Fruit fly (Drosophila melanogaster) whole organism, prepupa: ENCODE data around the gene Pus1.

Experiments
- Blimp-1 ChIP-seq: fragments of 200-800 bp; sonication (Bioruptor generic); optimal IDR thresholded peaks from 3 replicates; lab custom pipeline; 2017; ENCODE audit warnings: missing biosample characterization, missing genetic modification characterization, mild to moderate bottlenecking, moderate library complexity, missing genetic modification reagents
- CG10631 ChIP-seq: fragments of 200-800 bp; sonication (Bioruptor generic); optimal IDR thresholded peaks from 2 replicates; lab custom pipeline; 2016; ENCODE audit warnings: missing biosample characterization, missing genetic modification characterization
- CG10669 ChIP-seq: fragments of 200-800 bp; sonication (Bioruptor generic); optimal IDR thresholded peaks from 3 replicates; lab custom pipeline; 2018; ENCODE audit warnings: missing biosample characterization, mild to moderate bottlenecking, missing genetic modification characterization, moderate library complexity
- CG11762 ChIP-seq: fragments of 200-800 bp; sonication (Bioruptor generic); optimal IDR thresholded peaks from 3 replicates; lab custom pipeline; 2016; ENCODE audit warnings: missing biosample characterization, missing genetic modification characterization; ENCODE audit not compliant: insufficient read depth
- CG11902 ChIP-seq: fragments of 200-800 bp; sonication (Bioruptor generic); optimal IDR thresholded peaks from 3 replicates; lab custom pipeline; 2016; ENCODE audit warnings: missing biosample characterization, missing genetic modification characterization
- CG15336 ChIP-seq: fragments of 200-800 bp; sonication (Bioruptor generic); IDR thresholded peaks from 2 replicates; pipeline ENCODE4 v1.3.6; 2022; ENCODE audit warnings: missing biosample characterization, missing genetic modification characterization
- CG3032 ChIP-seq: fragments of 200-800 bp; optimal IDR thresholded peaks from 2 replicates; lab custom pipeline; 2019; ENCODE audit warnings: missing biosample characterization, mild to moderate bottlenecking, missing genetic modification characterization, moderate library complexity
- CG31627 ChIP-seq: fragments of 200-800 bp; sonication (Bioruptor generic); optimal IDR thresholded peaks from 3 replicates; lab custom pipeline; 2016; ENCODE audit warnings: missing biosample characterization, missing genetic modification characterization
- CG34406 ChIP-seq: fragments of 200-800 bp; sonication (Bioruptor generic); optimal IDR thresholded peaks from 3 replicates; lab custom pipeline; 2016; ENCODE audit warnings: missing biosample characterization, missing genetic modification characterization
- CG3919 ChIP-seq: fragments of 200-800 bp; sonication (Bioruptor generic); optimal IDR thresholded peaks from 3 replicates; lab custom pipeline; 2016; ENCODE audit warnings: missing biosample characterization, missing genetic modification characterization
- CG4318 ChIP-seq: fragments of 200-800 bp; sonication (Bioruptor generic); optimal IDR thresholded peaks from 3 replicates; lab custom pipeline; 2017; ENCODE audit warnings: missing biosample characterization, mild to moderate bottlenecking, missing genetic modification characterization
- CG6163 ChIP-seq: fragments of 200-800 bp; sonication (Bioruptor generic); IDR thresholded peaks from 3 replicates; pipeline ENCODE4 v1.3.6; 2022; ENCODE audit warnings: missing biosample characterization, missing genetic modification characterization
- CG6276 ChIP-seq: fragments of 200-800 bp; sonication (Bioruptor generic); optimal IDR thresholded peaks from 2 replicates; lab custom pipeline; 2017; ENCODE audit warnings: missing biosample characterization, mild to moderate bottlenecking, missing genetic modification characterization
- CG6854 ChIP-seq: fragments of 200-800 bp; sonication (Bioruptor generic); optimal IDR thresholded peaks from 2 replicates; lab custom pipeline; 2017; ENCODE audit warnings: missing biosample characterization, mild to moderate bottlenecking, missing genetic modification characterization
- CG7368 ChIP-seq: fragments of 200-800 bp; sonication (Bioruptor generic); optimal IDR thresholded peaks from 3 replicates; lab custom pipeline; 2016; ENCODE audit warnings: missing biosample characterization, missing genetic modification characterization
- CG8119 ChIP-seq: fragments of 200-800 bp; sonication (Bioruptor generic); IDR thresholded peaks from 3 replicates; pipeline ENCODE4 v1.3.6; 2022; ENCODE audit warnings: missing biosample characterization, missing genetic modification characterization
- CG8319 ChIP-seq: fragments of 200-800 bp; sonication (Bioruptor generic); optimal IDR thresholded peaks from 3 replicates; lab custom pipeline; 2016; ENCODE audit warnings: missing biosample characterization, missing genetic modification characterization
- Eip75B ChIP-seq: fragments of 200-800 bp; sonication (Bioruptor generic); optimal IDR thresholded peaks from 3 replicates; lab custom pipeline; 2016; ENCODE audit warnings: missing biosample characterization, missing genetic modification characterization
- Eip78C ChIP-seq: fragments of 200-800 bp; sonication (Bioruptor generic); peaks from one replicate; lab custom pipeline; 2016; ENCODE audit warnings: missing biosample characterization, missing genetic modification characterization
- Eip93F ChIP-seq: fragments of 200-800 bp; sonication (Bioruptor generic); optimal IDR thresholded peaks from 2 replicates; lab custom pipeline; 2016; ENCODE audit warnings: missing biosample characterization, mild to moderate bottlenecking, missing genetic modification characterization
- Ets21C ChIP-seq: fragments of 200-800 bp; sonication (Bioruptor generic); optimal IDR thresholded peaks from 3 replicates; lab custom pipeline; 2016; ENCODE audit warnings: missing biosample characterization, missing genetic modification characterization
- Gug ChIP-seq: fragments of 200-800 bp; sonication (Bioruptor generic); IDR thresholded peaks from 2 replicates; pipeline ENCODE4 v1.3.6; 2022; ENCODE audit warnings: missing biosample characterization, missing genetic modification characterization
- Hr38 ChIP-seq: sonication (Bioruptor generic); optimal IDR thresholded peaks from 2 replicates; lab custom pipeline; 2016; ENCODE audit warnings: missing biosample characterization, missing genetic modification characterization
- Hr4 ChIP-seq: fragments of 200-800 bp; sonication (Bioruptor generic); optimal IDR thresholded peaks from 3 replicates; lab custom pipeline; 2016; ENCODE audit warnings: missing biosample characterization, missing genetic modification characterization
- Lpt ChIP-seq: fragments of 200-800 bp; sonication (Bioruptor generic); optimal IDR thresholded peaks from 3 replicates; lab custom pipeline; 2016; ENCODE audit warnings: missing biosample characterization, missing genetic modification characterization
- Met ChIP-seq: fragments of 200-800 bp; sonication (Bioruptor generic); optimal IDR thresholded peaks from 3 replicates; lab custom pipeline; 2016; ENCODE audit warnings: missing biosample characterization, missing genetic modification characterization
- OdsH ChIP-seq: fragments of 200-800 bp; sonication (Bioruptor generic); optimal IDR thresholded peaks from 3 replicates; lab custom pipeline; 2016; ENCODE audit warnings: missing biosample characterization, missing genetic modification characterization
- Sox102F ChIP-seq: fragments of 200-800 bp; sonication (Bioruptor generic); optimal IDR thresholded peaks from 2 replicates; lab custom pipeline; 2016; ENCODE audit warnings: missing biosample characterization, mild to moderate bottlenecking, missing genetic modification characterization
- Sox14 ChIP-seq: fragments of 200-800 bp; sonication (Bioruptor generic); optimal IDR thresholded peaks from 3 replicates; lab custom pipeline; 2016; ENCODE audit warnings: missing biosample characterization, missing genetic modification characterization
- achi ChIP-seq: fragments of 200-800 bp; sonication (Bioruptor generic); optimal IDR thresholded peaks from 3 replicates; lab custom pipeline; 2016; ENCODE audit warnings: missing biosample characterization, missing genetic modification characterization
- acj6 ChIP-seq: fragments of 200-800 bp; sonication (Bioruptor generic); optimal IDR thresholded peaks from 3 replicates; lab custom pipeline; 2016; ENCODE audit warnings: missing biosample characterization, missing genetic modification characterization
- cyc ChIP-seq: fragments of 200-800 bp; sonication (Bioruptor generic); optimal IDR thresholded peaks from 3 replicates; lab custom pipeline; 2016; ENCODE audit warnings: missing biosample characterization, missing genetic modification characterization
- dsx ChIP-seq: fragments of 200-800 bp; optimal IDR thresholded peaks from 3 replicates; lab custom pipeline; 2019; ENCODE audit warnings: missing biosample characterization, mild to moderate bottlenecking, missing genetic modification characterization, moderate library complexity; ENCODE audit not compliant: poor library complexity, severe bottlenecking
- eg ChIP-seq: fragments of 200-800 bp; sonication (Bioruptor generic); IDR thresholded peaks from 3 replicates; pipeline ENCODE4 v1.3.6; 2022; ENCODE audit warnings: missing biosample characterization, missing genetic modification characterization
- esn ChIP-seq: fragments of 200-800 bp; sonication (Bioruptor generic); optimal IDR thresholded peaks from 2 replicates; lab custom pipeline; 2016; ENCODE audit warnings: missing biosample characterization, mild to moderate bottlenecking, missing genetic modification characterization, moderate library complexity
- fd59A ChIP-seq: fragments of 200-800 bp; sonication (Bioruptor generic); optimal IDR thresholded peaks from 2 replicates; lab custom pipeline; 2017; ENCODE audit warnings: missing biosample characterization, mild to moderate bottlenecking, missing genetic modification characterization, missing genetic modification reagents
- fkh ChIP-seq: fragments of 200-800 bp; sonication (Bioruptor generic); optimal IDR thresholded peaks from 3 replicates; lab custom pipeline; 2017; ENCODE audit warnings: missing biosample characterization, mild to moderate bottlenecking, missing genetic modification characterization, moderate library complexity
- lz ChIP-seq: fragments of 200-800 bp; sonication (Bioruptor generic); optimal IDR thresholded peaks from 3 replicates; lab custom pipeline; 2016; ENCODE audit warnings: missing biosample characterization, missing genetic modification characterization
- net ChIP-seq: fragments of 200-800 bp; sonication (Bioruptor generic); optimal IDR thresholded peaks from 3 replicates; lab custom pipeline; 2016; ENCODE audit warnings: missing biosample characterization, missing genetic modification characterization
- pdm3 ChIP-seq: fragments of 200-800 bp; sonication (Bioruptor generic); optimal IDR thresholded peaks from 3 replicates; lab custom pipeline; 2016; ENCODE audit warnings: missing biosample characterization, missing genetic modification characterization
- spab ChIP-seq: fragments of 200-800 bp; sonication (Bioruptor generic); optimal IDR thresholded peaks from 2 replicates; lab custom pipeline; 2017; ENCODE audit warnings: missing biosample characterization, mild to moderate bottlenecking, missing genetic modification characterization, missing genetic modification reagents
- ss ChIP-seq, 2 experiments: fragments of 200-800 bp; sonication (Bioruptor generic); optimal IDR thresholded peaks; 2 replicates in 1 of 2; 3 replicates in 1 of 2; lab custom pipeline; 2017 to 2018; ENCODE audit warnings: mild to moderate bottlenecking in 2 of 2, missing biosample characterization in 2 of 2, missing genetic modification characterization in 2 of 2, moderate library complexity in 1 of 2
- svp ChIP-seq: fragments of 200-800 bp; sonication (Bioruptor generic); peaks from one replicate; lab custom pipeline; 2016; ENCODE audit warnings: missing biosample characterization, missing genetic modification characterization
- topi ChIP-seq: fragments of 200-800 bp; sonication (Bioruptor generic); optimal IDR thresholded peaks from 3 replicates; lab custom pipeline; 2016; ENCODE audit warnings: missing biosample characterization, missing genetic modification characterization
- vri ChIP-seq: fragments of 200-800 bp; sonication (Bioruptor generic); optimal IDR thresholded peaks from 3 replicates; lab custom pipeline; 2016; ENCODE audit warnings: missing biosample characterization, mild to moderate bottlenecking, missing genetic modification characterization

The Pus1 gene

DNA sequence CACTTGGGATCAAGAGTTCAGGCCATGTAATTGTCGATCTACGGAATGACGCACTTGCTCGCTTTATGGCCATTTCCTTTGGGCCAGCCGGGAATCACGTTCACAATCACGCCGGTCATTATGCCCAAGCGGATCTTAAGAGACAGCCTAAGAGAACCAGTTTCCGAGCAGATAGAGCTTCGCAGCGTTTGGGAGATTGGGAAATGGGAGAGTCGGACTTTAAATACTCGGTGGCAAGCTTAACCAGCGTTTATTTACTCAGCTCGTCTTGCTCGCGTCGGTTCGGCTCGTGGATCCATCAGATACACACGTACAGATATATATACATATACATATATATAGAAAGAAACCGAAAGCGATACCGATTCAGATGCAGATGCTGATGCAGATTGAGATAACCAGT lies 26.9 kb downstream of the Pus1 start (continued):
- TF ChIP-seq dsx (GFP tag; lab: Kevin White, UChicago): peak; percentile 27
- no peak for TF ChIP-seq net (GFP tag; lab: Kevin White, UChicago)
- no peak for TF ChIP-seq Lpt (GFP tag; lab: Kevin White, UChicago)
- TF ChIP-seq Gug (GFP tag; lab: Robert Waterston, UW): no peak
- peak; percentile 97 for TF ChIP-seq Blimp-1 (GFP tag; lab: Kevin White, UChicago)
- TF ChIP-seq pdm3 (GFP tag; lab: Kevin White, UChicago): no peak
- peak; percentile 89 for TF ChIP-seq svp (GFP tag; lab: Kevin White, UChicago)
- no peak for TF ChIP-seq OdsH
- TF ChIP-seq CG6276: peak; percentile 20
- TF ChIP-seq CG11902 (GFP tag; lab: Kevin White, UChicago): no peak
- no peak for TF ChIP-seq Met (GFP tag; lab: Kevin White, UChicago)
- TF ChIP-seq CG15336 (GFP tag; lab: Robert Waterston, UW): no peak
- TF ChIP-seq CG34406 (GFP tag; lab: Kevin White, UChicago): no peak
- no peak for TF ChIP-seq fkh (GFP tag; lab: Kevin White, UChicago)
- TF ChIP-seq CG10631 (GFP tag; lab: Kevin White, UChicago): no peak
- TF ChIP-seq topi (GFP tag; lab: Kevin White, UChicago): no peak
- no peak for TF ChIP-seq Ets21C (GFP tag; lab: Kevin White, UChicago)
- TF ChIP-seq eg: no peak; the same call in 2 of the 3 replicates
- no peak for TF ChIP-seq esn (GFP tag; lab: Kevin White, UChicago)
- TF ChIP-seq CG3919 (GFP tag; lab: Kevin White, UChicago): no peak
- no peak for TF ChIP-seq achi (GFP tag; lab: Kevin White, UChicago)
- peak; percentile 37 for TF ChIP-seq Sox102F (GFP tag; lab: Kevin White, UChicago)
- TF ChIP-seq CG6854 (GFP tag; lab: Kevin White, UChicago): peak; percentile 81
- no peak for TF ChIP-seq cyc (GFP tag; lab: Kevin White, UChicago)
- peak; percentile 73 for TF ChIP-seq Eip78C
- no peak for TF ChIP-seq CG8319
- peak; percentile 49 to 51 for TF ChIP-seq ss (GFP tag; optimal IDR thresholded peaks at IDR 0.05; lab: Kevin White, UChicago)
- peak; percentile 39 for TF ChIP-seq Eip75B (GFP tag; lab: Kevin White, UChicago)
- TF ChIP-seq CG3032: no peak
- peak; percentile 47; the same call in 1 of the 3 replicates for TF ChIP-seq CG6163
- TF ChIP-seq CG8119 (GFP tag; lab: Robert Waterston, UW): peak; percentile 44; the same call in 1 of the 3 replicates
- peak; percentile 49 for TF ChIP-seq vri
- no peak for TF ChIP-seq spab
- no peak for TF ChIP-seq CG4318 (GFP tag; lab: Kevin White, UChicago)
- TF ChIP-seq CG11762: no peak
- TF ChIP-seq CG10669 (GFP tag; lab: Kevin White, UChicago): no peak
- TF ChIP-seq Hr38 (GFP tag; lab: Kevin White, UChicago): no peak
- no peak for TF ChIP-seq fd59A (GFP tag; lab: Kevin White, UChicago)
- TF ChIP-seq CG7368 (GFP tag; lab: Kevin White, UChicago): no peak
- TF ChIP-seq Sox14 (GFP tag; lab: Kevin White, UChicago): peak; percentile 2
- TF ChIP-seq acj6: no peak
- no peak for TF ChIP-seq Hr4 (GFP tag; lab: Kevin White, UChicago)
- no peak for TF ChIP-seq lz (GFP tag; lab: Kevin White, UChicago)
- no peak for TF ChIP-seq CG31627
- peak; percentile 29 for TF ChIP-seq Eip93F (GFP tag; lab: Kevin White, UChicago)
